Worm (Caenorhabditis elegans): ENCODE data around the gene Y47D3A.32.

Gene Y47D3A.32

ce11 chrIII:11236788-11237187, 15.4 kb upstream of the Y47D3A.32 start, which contains the start of the genes Y47D3A.14 and aakb-2 (continued):
- no peak for TF ChIP-seq pag-3 (tag; optimal IDR thresholded peaks at IDR 0.05; ENCODE audit: borderline replicate concordance, insufficient read depth)
- TF ChIP-seq ceh-90 (tag; optimal IDR thresholded peaks at IDR 0.05): no peak
- TF ChIP-seq ceh-8 (GFP tag; optimal IDR thresholded peaks at IDR 0.05): no peak
- peak; percentile 23 for TF ChIP-seq F16B12.6 (tag; optimal IDR thresholded peaks at IDR 0.05)
- no peak for TF ChIP-seq lin-15B (tag; optimal IDR thresholded peaks at IDR 0.05)
- TF ChIP-seq isw-1 (GFP tag; IDR thresholded peaks at IDR 0.05): no peak
- TF ChIP-seq irx-1 (tag; optimal IDR thresholded peaks at IDR 0.05): no peak
- peak; percentile 87 for TF ChIP-seq unc-130 (tag; optimal IDR thresholded peaks at IDR 0.05)
- TF ChIP-seq ama-1 (optimal IDR thresholded peaks at IDR 0.05): no peak
- TF ChIP-seq C34B4.2 (tag; optimal IDR thresholded peaks at IDR 0.05): no peak
- peak; percentile 64 for TF ChIP-seq lin-14 (GFP tag; optimal IDR thresholded peaks at IDR 0.05)
- TF ChIP-seq ztf-4 (tag; optimal IDR thresholded peaks at IDR 0.05): no peak
- no peak for TF ChIP-seq nhr-237 (tag; optimal IDR thresholded peaks at IDR 0.05)
- peak; percentile 38 for TF ChIP-seq nhr-90 (tag; optimal IDR thresholded peaks at IDR 0.05; ENCODE audit: poor library complexity)
- TF ChIP-seq nhr-76 (tag; optimal IDR thresholded peaks at IDR 0.05): no peak
- no peak for TF ChIP-seq mef-2 (tag; optimal IDR thresholded peaks at IDR 0.05)
- TF ChIP-seq xbp-1 (tag; optimal IDR thresholded peaks at IDR 0.05): peak; percentile 55
- no peak for TF ChIP-seq zag-1 (tag; optimal IDR thresholded peaks at IDR 0.05)
- no peak for TF ChIP-seq hpl-2 (GFP tag; optimal IDR thresholded peaks at IDR 0.05)
- no peak for TF ChIP-seq hlh-4 (tag; optimal IDR thresholded peaks at IDR 0.05)
- no peak for TF ChIP-seq tlp-1 (tag; optimal IDR thresholded peaks at IDR 0.05)
- peak in 1 of 2 experiments; percentile 72 for TF ChIP-seq mdl-1 (tag; optimal IDR thresholded peaks at IDR 0.05)
- peak; percentile 71 for TF ChIP-seq nhr-85 (tag)
- no peak for TF ChIP-seq vab-15 (tag; optimal IDR thresholded peaks at IDR 0.05)
- TF ChIP-seq pqm-1 (tag; optimal IDR thresholded peaks at IDR 0.05): no peak
- TF ChIP-seq dsc-1 (tag; optimal IDR thresholded peaks at IDR 0.05): peak; percentile 28
- TF ChIP-seq elt-3 (tag; optimal IDR thresholded peaks at IDR 0.05): peak in 1 of 6 experiments; percentile 24
- no peak for TF ChIP-seq unc-62 (GFP tag; optimal IDR thresholded peaks at IDR 0.05)
- peak; percentile 62 for TF ChIP-seq C16A3.4 (tag; optimal IDR thresholded peaks at IDR 0.05)
- TF ChIP-seq ceh-88 (GFP tag; IDR thresholded peaks at IDR 0.05): no peak
- no peak for TF ChIP-seq nhr-11 (tag; optimal IDR thresholded peaks at IDR 0.05)
- no peak for TF ChIP-seq grh-1 (GFP tag; IDR thresholded peaks at IDR 0.05)
- TF ChIP-seq egl-27 (tag; optimal IDR thresholded peaks at IDR 0.05): no peak
- TF ChIP-seq elt-2 (tag; optimal IDR thresholded peaks at IDR 0.05): no peak

DNA sequence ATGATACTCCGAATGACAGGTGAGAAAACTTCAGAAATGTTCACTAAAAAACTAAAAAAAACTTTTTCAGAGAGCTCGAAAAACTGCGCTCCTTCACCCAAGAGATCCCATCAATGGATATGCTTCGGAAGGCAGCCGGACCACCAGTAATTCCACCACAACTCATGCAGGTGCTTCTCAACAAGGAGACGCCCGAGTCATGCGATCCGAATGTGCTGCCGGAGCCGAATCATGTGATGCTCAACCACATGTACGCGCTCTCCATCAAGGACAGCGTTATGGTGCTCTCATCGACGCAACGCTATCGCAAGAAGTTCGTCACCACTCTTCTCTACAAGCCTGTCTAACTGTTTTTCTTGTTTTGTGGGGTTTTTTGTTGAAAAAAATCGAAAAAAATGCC, 14.4 kb upstream of the Y47D3A.32 start:
- TF ChIP-seq sox-4 (tag; optimal IDR thresholded peaks at IDR 0.05) (no peak), aha-1 (tag; optimal IDR thresholded peaks at IDR 0.05) (no peak), ama-1 (optimal IDR thresholded peaks at IDR 0.05) (no peak), nhr-85 (tag) (peak; percentile 37), ets-5 (GFP tag; IDR thresholded peaks at IDR 0.05) (0 out of 2 replicates have a peak, but pooled peaks have one; percentile 55), dpl-1 (GFP tag; optimal IDR thresholded peaks at IDR 0.05) (no peak), ceh-8 (GFP tag; optimal IDR thresholded peaks at IDR 0.05) (no peak), nhr-84 (tag; optimal IDR thresholded peaks at IDR 0.05) (no peak), lin-14 (GFP tag; optimal IDR thresholded peaks at IDR 0.05) (no peak), efl-1 (optimal IDR thresholded peaks at IDR 0.05) (no peak), efl-1 (GFP tag; optimal IDR thresholded peaks at IDR 0.05 in 1 of 2) (peak in 1 of 2 experiments; percentile 81)

- TF ChIP-seq nhr-85 (tag) (no peak), elt-3 (tag; optimal IDR thresholded peaks at IDR 0.05) (no peak), nhr-20 (tag; optimal IDR thresholded peaks at IDR 0.05) (no peak), fkh-8 (tag; optimal IDR thresholded peaks at IDR 0.05) (no peak)
Measured at ce11 chrIII:11238309-11238708, 13.9 kb upstream of the Y47D3A.32 start.
